Fruit fly (Drosophila melanogaster) whole organism, embryonic: ENCODE measurements around the gene CG14668.
A peak's percentile ranks its signal among the peaks of the same experiment; 100 is the strongest.

ENCODE experiments used
- CG10147 ChIP-seq: fragments of 200-800 bp; sonication (Bioruptor generic); optimal IDR thresholded peaks from 2 replicates; lab custom pipeline; 2019; ENCODE audit warnings: missing biosample characterization, mild to moderate bottlenecking, missing genetic modification characterization, moderate library complexity
- CG10274 ChIP-seq: fragments of 200-800 bp; sonication (Bioruptor generic); optimal IDR thresholded peaks from 3 replicates; lab custom pipeline; 2017; ENCODE audit warnings: missing biosample characterization, mild to moderate bottlenecking, missing genetic modification characterization
- CG10321 ChIP-seq: fragments of 200-800 bp; sonication (Bioruptor generic); IDR thresholded peaks from 2 replicates; pipeline ENCODE4 v1.3.6; 2022; ENCODE audit warnings: missing biosample characterization, missing genetic modification characterization
- CG11504 ChIP-seq: fragments of 200-800 bp; sonication (Bioruptor generic); optimal IDR thresholded peaks from 3 replicates; lab custom pipeline; 2019; ENCODE audit warnings: missing biosample characterization, mild to moderate bottlenecking, missing genetic modification characterization, moderate library complexity
- CG12236 ChIP-seq: fragments of 200-800 bp; sonication (Bioruptor generic); optimal IDR thresholded peaks from 2 replicates; lab custom pipeline; 2016; ENCODE audit warnings: missing biosample characterization, missing genetic modification characterization
- CG12942 ChIP-seq: fragments of 200-800 bp; sonication (Bioruptor generic); optimal IDR thresholded peaks from 3 replicates; lab custom pipeline; 2016; ENCODE audit warnings: missing biosample characterization, missing genetic modification characterization
- CG13624 ChIP-seq: fragments of 200-800 bp; sonication (Bioruptor generic); optimal IDR thresholded peaks from 2 replicates; lab custom pipeline; 2016; ENCODE audit warnings: missing biosample characterization, missing genetic modification characterization
- CG15073 ChIP-seq: fragments of 200-800 bp; sonication (Bioruptor generic); optimal IDR thresholded peaks from 2 replicates; lab custom pipeline; 2016; ENCODE audit warnings: missing biosample characterization, missing genetic modification characterization
- CG15269 ChIP-seq: fragments of 200-800 bp; sonication (Bioruptor generic); optimal IDR thresholded peaks from 2 replicates; lab custom pipeline; 2018; ENCODE audit warnings: missing biosample characterization, mild to moderate bottlenecking, missing genetic modification characterization, moderate library complexity
- CG15601 ChIP-seq: fragments of 200-800 bp; sonication (Bioruptor generic); optimal IDR thresholded peaks from 3 replicates; lab custom pipeline; 2019; ENCODE audit warnings: missing biosample characterization, mild to moderate bottlenecking, missing genetic modification characterization, moderate library complexity
- CG17359 ChIP-seq: fragments of 200-800 bp; sonication (Bioruptor generic); optimal IDR thresholded peaks from 3 replicates; lab custom pipeline; 2018; ENCODE audit warnings: missing biosample characterization, mild to moderate bottlenecking, missing genetic modification characterization, moderate library complexity
- CG17912 ChIP-seq: fragments of 200-800 bp; sonication (Bioruptor generic); optimal IDR thresholded peaks from 2 replicates; lab custom pipeline; 2018; ENCODE audit warnings: missing biosample characterization, mild to moderate bottlenecking, missing genetic modification characterization
- CG2199 ChIP-seq: fragments of 200-800 bp; sonication (Bioruptor generic); IDR thresholded peaks from 3 replicates; pipeline ENCODE4 v1.3.6; 2022; ENCODE audit warnings: missing biosample characterization, missing genetic modification characterization
- CG34422 ChIP-seq: fragments of 200-800 bp; sonication (Bioruptor generic); IDR thresholded peaks from 3 replicates; pipeline ENCODE4 v1.3.6; 2022; ENCODE audit warnings: missing biosample characterization, missing genetic modification characterization
- CG3995 ChIP-seq: fragments of 200-800 bp; sonication (Bioruptor generic); optimal IDR thresholded peaks from 3 replicates; lab custom pipeline; 2016; ENCODE audit warnings: missing biosample characterization, missing genetic modification characterization
- CG4360 ChIP-seq: fragments of 200-800 bp; sonication (Bioruptor generic); IDR thresholded peaks from 2 replicates; pipeline ENCODE4 v1.3.6; 2022; ENCODE audit warnings: missing biosample characterization, missing genetic modification characterization
- CG6254 ChIP-seq: fragments of 200-800 bp; sonication (Bioruptor generic); optimal IDR thresholded peaks from 3 replicates; lab custom pipeline; 2017; ENCODE audit warnings: mild to moderate bottlenecking, missing biosample characterization, missing genetic modification reagents, missing genetic modification characterization
- CG7357 ChIP-seq: fragments of 200-800 bp; sonication (Bioruptor generic); IDR thresholded peaks from 3 replicates; pipeline ENCODE4 v1.3.6; 2022; ENCODE audit warnings: missing biosample characterization, missing genetic modification characterization
- CG7745 ChIP-seq: fragments of 200-800 bp; sonication (Bioruptor generic); optimal IDR thresholded peaks from 2 replicates; lab custom pipeline; 2018; ENCODE audit warnings: missing biosample characterization, mild to moderate bottlenecking, missing genetic modification characterization, moderate library complexity
- CG9437 ChIP-seq: fragments of 200-800 bp; sonication (Bioruptor generic); optimal IDR thresholded peaks from 2 replicates; lab custom pipeline; 2018; ENCODE audit warnings: missing biosample characterization, mild to moderate bottlenecking, missing genetic modification characterization
- CG9609 ChIP-seq: fragments of 200-800 bp; sonication (Bioruptor generic); optimal IDR thresholded peaks from 3 replicates; lab custom pipeline; 2016; ENCODE audit warnings: missing biosample characterization, missing genetic modification characterization
- D19A ChIP-seq: fragments of 200-800 bp; optimal IDR thresholded peaks from 3 replicates; lab custom pipeline; 2019; ENCODE audit warnings: missing biosample characterization, mild to moderate bottlenecking, missing genetic modification characterization, moderate library complexity
- Dbx ChIP-seq: fragments of 200-800 bp; sonication (Bioruptor generic); IDR thresholded peaks from 3 replicates; pipeline ENCODE4 v1.3.6; 2022; ENCODE audit warnings: missing biosample characterization, missing genetic modification characterization
- Fer2 ChIP-seq: fragments of 200-800 bp; sonication (Bioruptor generic); optimal IDR thresholded peaks from 2 replicates; lab custom pipeline; 2018; ENCODE audit warnings: missing biosample characterization, mild to moderate bottlenecking, missing genetic modification characterization, moderate library complexity
- Fer3 ChIP-seq: fragments of 200-800 bp; sonication (Bioruptor generic); optimal IDR thresholded peaks from 2 replicates; lab custom pipeline; 2018; ENCODE audit warnings: missing biosample characterization, mild to moderate bottlenecking, missing genetic modification characterization, moderate library complexity
- H2.0 ChIP-seq: fragments of 200-800 bp; sonication (Bioruptor generic); IDR thresholded peaks from 2 replicates; pipeline ENCODE4 v1.3.6; 2022; ENCODE audit warnings: missing biosample characterization, missing genetic modification characterization
- HLH4C ChIP-seq: fragments of 200-800 bp; sonication (Bioruptor generic); IDR thresholded peaks from 3 replicates; pipeline ENCODE4 v1.3.6; 2022; ENCODE audit warnings: missing biosample characterization, missing genetic modification characterization; ENCODE audit not compliant: partially characterized antibody
- HmgZ ChIP-seq: fragments of 200-800 bp; sonication (Bioruptor generic); optimal IDR thresholded peaks from 2 replicates; lab custom pipeline; 2018; ENCODE audit warnings: missing biosample characterization, mild to moderate bottlenecking, missing genetic modification characterization
- Hmr ChIP-seq: fragments of 200-800 bp; sonication (Bioruptor generic); optimal IDR thresholded peaks from 3 replicates; lab custom pipeline; 2017; ENCODE audit warnings: mild to moderate bottlenecking, missing biosample characterization, missing genetic modification reagents, missing genetic modification characterization
- Hr78 ChIP-seq, 2 experiments: fragments of 200-800 bp in 1 of 2; fragments of >200 bp in 1 of 2; sonication (Bioruptor generic) in 1 of 2; optimal IDR thresholded peaks; 2 replicates each; lab custom pipeline; 2017 to 2019; ENCODE audit warnings: missing biosample characterization in 2 of 2, missing genetic modification characterization in 2 of 2, mild to moderate bottlenecking in 1 of 2, moderate library complexity in 1 of 2
- Hsf ChIP-seq: fragments of 200-800 bp; sonication (Bioruptor generic); optimal IDR thresholded peaks from 3 replicates; lab custom pipeline; 2016; ENCODE audit warnings: missing biosample characterization, missing genetic modification characterization
- Lpt ChIP-seq: fragments of >200 bp; optimal IDR thresholded peaks from 2 replicates; lab custom pipeline; 2018; ENCODE audit warnings: missing biosample characterization, missing genetic modification characterization
- MESR4 ChIP-seq: fragments of 200-800 bp; sonication (Bioruptor generic); optimal IDR thresholded peaks from 2 replicates; lab custom pipeline; 2018; ENCODE audit warnings: missing biosample characterization, mild to moderate bottlenecking, missing genetic modification characterization, moderate library complexity
- Mad ChIP-seq: fragments of 200-800 bp; sonication (Bioruptor generic); optimal IDR thresholded peaks from 2 replicates; lab custom pipeline; 2016; ENCODE audit warnings: missing biosample characterization, missing genetic modification characterization
- Meics ChIP-seq: fragments of 200-800 bp; sonication (Bioruptor generic); optimal IDR thresholded peaks from 2 replicates; lab custom pipeline; 2017; ENCODE audit warnings: missing biosample characterization, mild to moderate bottlenecking, missing genetic modification characterization
- Nf-YB ChIP-seq: fragments of 200-800 bp; sonication (Bioruptor generic); optimal IDR thresholded peaks from 3 replicates; lab custom pipeline; 2019; ENCODE audit warnings: missing biosample characterization, mild to moderate bottlenecking, missing genetic modification characterization, moderate library complexity
- Side ChIP-seq: fragments of 200-800 bp; sonication (Bioruptor generic); optimal IDR thresholded peaks from 2 replicates; lab custom pipeline; 2016; ENCODE audit warnings: missing biosample characterization, missing genetic modification characterization
- Sry-δ ChIP-seq: fragments of 200-800 bp; sonication (Bioruptor generic); optimal IDR thresholded peaks from 2 replicates; lab custom pipeline; 2016; ENCODE audit warnings: missing biosample characterization, missing genetic modification characterization
- br ChIP-seq: fragments of >200 bp; optimal IDR thresholded peaks from 2 replicates; lab custom pipeline; 2017
- cad ChIP-seq: fragments of >200 bp; optimal IDR thresholded peaks from 2 replicates; lab custom pipeline; 2017; ENCODE audit warnings: missing biosample characterization, missing genetic modification characterization
- ewg ChIP-seq: fragments of 200-800 bp; sonication (Bioruptor generic); optimal IDR thresholded peaks from 3 replicates; lab custom pipeline; 2017; ENCODE audit warnings: mild to moderate bottlenecking, missing biosample characterization, missing genetic modification reagents, missing genetic modification characterization
- ftz-f1 ChIP-seq: fragments of 200-800 bp; sonication (Bioruptor generic); optimal IDR thresholded peaks from 2 replicates; lab custom pipeline; 2016; ENCODE audit warnings: missing biosample characterization, missing genetic modification characterization
- hkb ChIP-seq, 2 experiments: fragments of 200-800 bp in 1 of 2; fragments of >200 bp in 1 of 2; sonication (Bioruptor generic) in 1 of 2; IDR thresholded peaks in 1 of 2; optimal IDR thresholded peaks in 1 of 2; 2 replicates each; pipeline versions ENCODE4 v1.3.6 to Lab custom; 2017 to 2022; ENCODE audit warnings: missing biosample characterization in 1 of 2, missing genetic modification characterization in 1 of 2
- lbe ChIP-seq: fragments of 200-800 bp; sonication (Bioruptor generic); optimal IDR thresholded peaks from 2 replicates; lab custom pipeline; 2016; ENCODE audit warnings: missing biosample characterization, mild to moderate bottlenecking, missing genetic modification characterization
- pnt ChIP-seq: fragments of 200-800 bp; sonication (Bioruptor generic); optimal IDR thresholded peaks from 3 replicates; lab custom pipeline; 2016; ENCODE audit warnings: missing biosample characterization, missing genetic modification characterization
- schlank ChIP-seq: fragments of 200-800 bp; sonication (Bioruptor generic); optimal IDR thresholded peaks from 2 replicates; lab custom pipeline; 2018; ENCODE audit warnings: missing biosample characterization, mild to moderate bottlenecking, missing genetic modification characterization
- tup ChIP-seq: fragments of 200-800 bp; sonication (Bioruptor generic); optimal IDR thresholded peaks from 2 replicates; lab custom pipeline; 2016; ENCODE audit warnings: missing biosample characterization, mild to moderate bottlenecking, missing genetic modification characterization, moderate library complexity
- tx ChIP-seq: fragments of 200-800 bp; sonication (Bioruptor generic); optimal IDR thresholded peaks from 2 replicates; lab custom pipeline; 2016; ENCODE audit warnings: missing biosample characterization, missing genetic modification characterization
- unc-4 ChIP-seq: fragments of 200-800 bp; sonication (Bioruptor generic); IDR thresholded peaks from 2 replicates; pipeline ENCODE4 v1.3.6; 2022; ENCODE audit warnings: missing biosample characterization, missing genetic modification characterization; ENCODE audit not compliant: partially characterized antibody
- vvl ChIP-seq: fragments of 200-800 bp; sonication (Bioruptor generic); IDR thresholded peaks from 2 replicates; pipeline ENCODE4 v1.3.6; 2022; ENCODE audit warnings: missing biosample characterization, missing genetic modification characterization

CG14668 gene

DNA sequence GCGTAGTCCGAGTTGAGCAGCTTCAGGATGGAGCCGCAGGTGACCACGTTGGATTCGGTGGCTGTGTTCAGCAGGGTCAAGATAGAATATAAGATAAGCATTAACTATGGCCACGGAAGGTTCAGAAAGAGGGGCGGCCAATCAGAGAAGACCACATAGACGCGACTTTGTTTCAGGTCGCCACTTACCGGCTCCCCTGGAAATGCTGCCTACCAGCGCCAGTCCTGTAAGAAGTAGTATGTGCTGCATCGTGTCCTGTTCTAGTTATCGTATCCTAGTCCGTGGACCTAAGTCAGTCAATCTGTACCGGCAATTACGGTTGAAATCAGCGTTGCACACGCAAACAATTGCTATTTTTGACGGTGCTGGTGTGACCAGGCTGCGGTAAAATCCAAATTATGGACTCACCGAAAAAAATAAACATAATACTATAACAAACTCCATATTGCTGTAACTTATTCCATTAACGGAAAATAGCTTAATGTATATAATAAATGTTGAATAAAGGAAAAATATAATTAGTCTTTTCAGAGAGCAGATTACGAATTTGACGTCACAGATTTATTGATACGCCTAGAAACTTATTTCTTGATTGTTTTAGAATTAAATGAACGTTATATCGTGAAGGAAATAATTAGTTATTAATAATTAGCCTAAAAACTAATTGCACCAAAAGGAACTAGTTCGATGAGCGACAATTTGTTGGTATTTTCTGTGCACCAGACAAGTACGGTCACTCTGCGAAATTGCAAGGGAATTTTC lies 32.9 kb downstream of the CG14668 start, which contains the start of the genes CG11999 and CG1161 (continued):
- no peak for TF ChIP-seq CG2199
- TF ChIP-seq CG7745 (tag; lab: Kevin White, UChicago), result no peak
- no peak for TF ChIP-seq ftz-f1 (GFP tag; lab: Kevin White, UChicago)
- no peak for TF ChIP-seq Meics (GFP tag; lab: Kevin White, UChicago)
- TF ChIP-seq tx (GFP tag; lab: Kevin White, UChicago), result no peak
- TF ChIP-seq CG17359 (tag; lab: Kevin White, UChicago), result no peak
- TF ChIP-seq lbe (GFP tag; lab: Kevin White, UChicago), result peak; percentile 28
- peak; percentile 41 for TF ChIP-seq Hsf (GFP tag; lab: Kevin White, UChicago)
- no peak for TF ChIP-seq HLH4C
- TF ChIP-seq HmgZ, result no peak
- TF ChIP-seq Mad (GFP tag; lab: Kevin White, UChicago), result no peak
- TF ChIP-seq CG34422 (GFP tag; lab: Robert Waterston, UW), result 0 out of 3 replicates have a peak, but pooled peaks have one; percentile 24
- TF ChIP-seq hkb (optimal IDR thresholded peaks at IDR 0.05; lab: Kevin White, UChicago), result no peak
- TF ChIP-seq hkb (GFP tag; IDR thresholded peaks at IDR 0.05; lab: Robert Waterston, UW), result no peak
- TF ChIP-seq CG17912, result no peak
- no peak for TF ChIP-seq Lpt (GFP tag; lab: Kevin White, UChicago)
- no peak for TF ChIP-seq CG10274 (GFP tag; lab: Kevin White, UChicago)
- TF ChIP-seq vvl (GFP tag; lab: Robert Waterston, UW), result no peak
- no peak for TF ChIP-seq CG12236 (GFP tag; lab: Kevin White, UChicago)
- TF ChIP-seq CG10321, result no peak
- no peak for TF ChIP-seq CG12942 (GFP tag; lab: Kevin White, UChicago)
- TF ChIP-seq CG15073 (GFP tag; lab: Kevin White, UChicago), result no peak
- peak; percentile 47 for TF ChIP-seq CG11504
- no peak for TF ChIP-seq CG6254 (GFP tag; lab: Kevin White, UChicago)
- TF ChIP-seq Fer2 (tag; lab: Kevin White, UChicago), result no peak
- TF ChIP-seq Hr78 (GFP tag; optimal IDR thresholded peaks at IDR 0.05; lab: Kevin White, UChicago), result no peak
- no peak for TF ChIP-seq cad (GFP tag; lab: Kevin White, UChicago)
- TF ChIP-seq tup (GFP tag; lab: Kevin White, UChicago), result no peak
- TF ChIP-seq CG9609 (GFP tag; lab: Kevin White, UChicago), result no peak
- TF ChIP-seq Nf-YB (GFP tag; lab: Kevin White, UChicago), result peak; percentile 90
- TF ChIP-seq H2.0 (GFP tag; lab: Robert Waterston, UW), result no peak
- no peak for TF ChIP-seq ewg
- peak; percentile 14 for TF ChIP-seq D19A
- TF ChIP-seq Hmr (GFP tag; lab: Kevin White, UChicago), result peak; percentile 26
- TF ChIP-seq Side, result no peak
- no peak for TF ChIP-seq unc-4 (GFP tag; lab: Robert Waterston, UW)
- TF ChIP-seq schlank (tag; lab: Kevin White, UChicago), result no peak
- no peak for TF ChIP-seq CG4360 (GFP tag; lab: Robert Waterston, UW)
- TF ChIP-seq CG7357, result no peak
- TF ChIP-seq Dbx (GFP tag; lab: Robert Waterston, UW), result no peak
- no peak for TF ChIP-seq CG10147 (GFP tag; lab: Kevin White, UChicago)
- no peak for TF ChIP-seq CG3995 (GFP tag; lab: Kevin White, UChicago)
- TF ChIP-seq pnt (GFP tag; lab: Kevin White, UChicago), result no peak
- no peak for TF ChIP-seq CG15601 (tag; lab: Kevin White, UChicago)
- TF ChIP-seq CG9437 (GFP tag; lab: Kevin White, UChicago), result peak; percentile 10
- no peak for TF ChIP-seq br (lab: Kevin White, UChicago)
- no peak for TF ChIP-seq CG13624 (GFP tag; lab: Kevin White, UChicago)
- TF ChIP-seq Fer3 (tag; lab: Kevin White, UChicago), result no peak
- peak; percentile 66 for TF ChIP-seq MESR4
- TF ChIP-seq Sry-δ (GFP tag; lab: Kevin White, UChicago), result no peak
- no peak for TF ChIP-seq CG15269 (tag; lab: Kevin White, UChicago)
